Fruit fly (Drosophila melanogaster) whole organism, pupa: ENCODE measurements around the gene Ctr1A.

Source experiments
- CG10348 ChIP-seq: fragments of 200-800 bp; sonication (Bioruptor generic); IDR thresholded peaks from 2 replicates; pipeline ENCODE4 v1.3.6; 2022; ENCODE audit warnings: missing biosample characterization, missing genetic modification characterization
- CG12605 ChIP-seq: fragments of 200-800 bp; sonication (Bioruptor generic); IDR thresholded peaks from 2 replicates; pipeline ENCODE4 v1.3.6; 2022; ENCODE audit warnings: missing biosample characterization, missing genetic modification characterization
- CG13204 ChIP-seq: fragments of 200-800 bp; sonication (Bioruptor generic); optimal IDR thresholded peaks from 2 replicates; lab custom pipeline; 2018; ENCODE audit warnings: missing biosample characterization, mild to moderate bottlenecking, missing genetic modification characterization, moderate library complexity
- CG14655 ChIP-seq: fragments of 200-800 bp; sonication (Bioruptor generic); optimal IDR thresholded peaks from 3 replicates; lab custom pipeline; 2017; ENCODE audit warnings: mild to moderate bottlenecking, missing biosample characterization, missing genetic modification reagents, missing genetic modification characterization
- CG15710 ChIP-seq: fragments of 200-800 bp; sonication (Bioruptor generic); optimal IDR thresholded peaks from 2 replicates; lab custom pipeline; 2018; ENCODE audit warnings: missing biosample characterization, mild to moderate bottlenecking, missing genetic modification characterization, moderate library complexity
- CG17806 ChIP-seq: fragments of 200-800 bp; sonication (Bioruptor generic); optimal IDR thresholded peaks from 2 replicates; lab custom pipeline; 2018; ENCODE audit warnings: missing biosample characterization, mild to moderate bottlenecking, missing genetic modification characterization, moderate library complexity
- CG32121 ChIP-seq: fragments of 200-800 bp; sonication (Bioruptor generic); IDR thresholded peaks from 2 replicates; pipeline ENCODE4 v1.3.6; 2022; ENCODE audit warnings: missing biosample characterization, missing genetic modification characterization
- CG34367 ChIP-seq: fragments of 200-800 bp; sonication (Bioruptor generic); optimal IDR thresholded peaks from 2 replicates; lab custom pipeline; 2018; ENCODE audit warnings: missing biosample characterization, mild to moderate bottlenecking, missing genetic modification characterization
- CG4496 ChIP-seq: fragments of 200-800 bp; sonication (Bioruptor generic); IDR thresholded peaks from 3 replicates; pipeline ENCODE4 v1.3.6; 2022; ENCODE audit warnings: missing biosample characterization, missing genetic modification characterization
- CG8159 ChIP-seq: fragments of 200-800 bp; sonication (Bioruptor generic); optimal IDR thresholded peaks from 3 replicates; lab custom pipeline; 2018; ENCODE audit warnings: missing biosample characterization, mild to moderate bottlenecking, missing genetic modification characterization, moderate library complexity
- CG8301 ChIP-seq: fragments of 200-800 bp; sonication (Bioruptor generic); optimal IDR thresholded peaks from 2 replicates; lab custom pipeline; 2018; ENCODE audit warnings: missing biosample characterization, mild to moderate bottlenecking, missing genetic modification characterization
- CG9948 ChIP-seq: fragments of 200-800 bp; sonication (Bioruptor generic); optimal IDR thresholded peaks from 2 replicates; lab custom pipeline; 2018; ENCODE audit warnings: missing biosample characterization, mild to moderate bottlenecking, missing genetic modification characterization, moderate library complexity
- D1 ChIP-seq: fragments of 200-800 bp; sonication (Bioruptor generic); optimal IDR thresholded peaks from 2 replicates; lab custom pipeline; 2018; ENCODE audit warnings: missing biosample characterization, mild to moderate bottlenecking, missing genetic modification characterization, moderate library complexity
- EcR ChIP-seq: fragments of 200-800 bp; sonication (Bioruptor generic); optimal IDR thresholded peaks from 3 replicates; lab custom pipeline; 2019; ENCODE audit warnings: missing biosample characterization, missing genetic modification characterization, mild to moderate bottlenecking, moderate library complexity, missing genetic modification reagents
- Ets98B ChIP-seq: fragments of 200-800 bp; sonication (Bioruptor generic); IDR thresholded peaks from 2 replicates; pipeline ENCODE4 v1.3.6; 2022; ENCODE audit warnings: missing biosample characterization, missing genetic modification characterization
- Pif1A ChIP-seq: fragments of 200-800 bp; sonication (Bioruptor generic); optimal IDR thresholded peaks from 3 replicates; lab custom pipeline; 2016; ENCODE audit warnings: missing biosample characterization, missing genetic modification characterization
- Pif1B ChIP-seq: fragments of 200-800 bp; sonication (Bioruptor generic); optimal IDR thresholded peaks from 3 replicates; lab custom pipeline; 2016; ENCODE audit warnings: missing biosample characterization, missing genetic modification characterization
- Snoo ChIP-seq: fragments of 200-800 bp; sonication (Bioruptor generic); optimal IDR thresholded peaks from 3 replicates; lab custom pipeline; 2017; ENCODE audit warnings: missing biosample characterization, mild to moderate bottlenecking, missing genetic modification characterization, inconsistent platforms
- fd96Ca ChIP-seq: fragments of 200-800 bp; sonication (Bioruptor generic); IDR thresholded peaks from 3 replicates; pipeline ENCODE4 v1.3.6; 2022; ENCODE audit warnings: missing biosample characterization, missing genetic modification characterization
- gl ChIP-seq: fragments of 200-800 bp; sonication (Bioruptor generic); optimal IDR thresholded peaks from 2 replicates; lab custom pipeline; 2018; ENCODE audit warnings: missing biosample characterization, mild to moderate bottlenecking, missing genetic modification characterization
- rn ChIP-seq: fragments of 200-800 bp; sonication (Bioruptor generic); IDR thresholded peaks from 2 replicates; pipeline ENCODE4 v1.3.6; 2022; ENCODE audit warnings: missing biosample characterization, missing genetic modification characterization

Ctr1A gene

DNA sequence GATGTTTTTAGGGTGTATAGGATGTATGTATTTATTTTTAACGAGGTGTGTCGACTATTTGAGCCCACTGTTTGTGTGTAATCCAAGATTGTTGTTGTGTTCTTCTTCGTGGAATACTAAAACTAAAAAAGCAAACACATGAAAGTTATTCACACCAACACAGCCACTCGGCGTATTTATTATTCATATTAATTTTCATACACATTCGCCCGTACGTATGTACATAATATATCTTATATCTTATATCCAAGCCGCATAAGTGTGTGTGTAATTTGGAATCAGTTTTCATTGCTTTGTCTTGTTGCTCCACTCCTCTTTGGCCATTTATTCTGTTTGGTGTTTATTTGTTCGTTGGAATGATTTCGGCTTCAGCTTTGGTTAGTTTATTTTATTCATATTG lies 49.2 kb downstream of the Ctr1A start:
- no peak for TF ChIP-seq D1 (tag; lab: Kevin White, UChicago)
- no peak for TF ChIP-seq gl
- TF ChIP-seq, all 21 proteins: peak for 0

DNA sequence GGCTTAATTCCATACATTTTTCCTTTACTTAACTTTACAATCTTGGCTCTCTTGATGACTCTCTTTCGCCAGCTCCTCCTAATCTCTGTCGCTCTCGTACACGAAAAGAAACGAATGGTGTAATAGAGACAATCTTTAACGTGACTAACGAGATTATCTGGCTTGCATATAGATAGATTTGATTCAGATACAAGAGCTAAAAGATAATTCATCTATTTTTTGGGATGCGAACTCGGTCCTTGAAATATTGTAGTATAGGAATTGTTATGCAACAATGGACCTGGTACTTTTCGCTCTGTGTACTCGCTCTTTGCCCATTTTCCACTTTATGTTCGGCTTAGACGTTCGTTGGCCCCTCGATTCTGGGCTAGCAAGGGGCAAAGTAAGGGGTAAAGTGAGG lies 49.8 kb downstream of the Ctr1A start:
- peak; percentile 32 for TF ChIP-seq D1 (tag; lab: Kevin White, UChicago)
- peak; percentile 69 for TF ChIP-seq CG15710
- TF ChIP-seq CG8301 (tag; lab: Kevin White, UChicago), result peak; percentile 94
- TF ChIP-seq CG10348 (GFP tag; lab: Robert Waterston, UW), result 0 out of 2 replicates have a peak, but pooled peaks have one; percentile 23
- peak; percentile 62 for TF ChIP-seq gl
- TF ChIP-seq EcR, result peak; percentile 84
- peak; percentile 94 for TF ChIP-seq CG32121 (GFP tag; lab: Robert Waterston, UW)
- no peak for TF ChIP-seq CG13204 (GFP tag; lab: Kevin White, UChicago)
- peak; percentile 57; the same call in 1 of the 2 replicates for TF ChIP-seq rn (GFP tag; lab: Robert Waterston, UW)
- TF ChIP-seq CG34367 (tag; lab: Kevin White, UChicago), result peak; percentile 64
- peak; percentile 87 for TF ChIP-seq Pif1B (GFP tag; lab: Kevin White, UChicago)
- peak; percentile 93 for TF ChIP-seq CG4496 (GFP tag; lab: Robert Waterston, UW)
- TF ChIP-seq Snoo, result peak; percentile 56
- peak; percentile 94 for TF ChIP-seq fd96Ca (GFP tag; lab: Robert Waterston, UW)
- peak; percentile 92 for TF ChIP-seq Ets98B
- peak; percentile 81 for TF ChIP-seq CG9948
- peak; percentile 76 for TF ChIP-seq CG8159 (tag; lab: Kevin White, UChicago)
- peak; percentile 86 for TF ChIP-seq CG12605
- TF ChIP-seq CG17806 (tag; lab: Kevin White, UChicago), result peak; percentile 83
- TF ChIP-seq CG14655, result peak; percentile 94
- TF ChIP-seq Pif1A (GFP tag; lab: Kevin White, UChicago), result peak; percentile 88

DNA sequence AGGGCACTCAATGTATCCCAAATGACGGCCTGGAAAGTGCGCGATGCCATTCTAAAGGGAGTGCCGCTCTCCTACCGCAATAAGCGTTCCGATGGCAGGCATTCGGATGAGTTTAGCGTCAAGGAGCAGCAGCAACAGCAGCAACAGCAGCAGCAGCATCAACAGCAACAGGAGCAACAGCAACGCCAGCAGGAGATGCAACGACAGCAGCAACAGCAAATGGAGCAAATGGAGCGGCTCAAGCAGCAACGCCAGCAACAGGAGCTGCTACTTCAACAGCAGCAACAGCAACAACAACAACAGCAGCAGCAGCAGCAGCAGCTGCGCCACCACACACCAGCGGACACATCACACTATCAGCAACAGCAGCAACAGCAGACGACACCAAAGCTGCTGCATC lies 54.7 kb downstream of the Ctr1A start:
- TF ChIP-seq CG34367 (tag; lab: Kevin White, UChicago) (no peak), Pif1A (GFP tag; lab: Kevin White, UChicago) (no peak), Snoo (no peak), CG14655 (no peak), CG8301 (tag; lab: Kevin White, UChicago) (no peak), Pif1B (GFP tag; lab: Kevin White, UChicago) (no peak), Ets98B (no peak)
